Worm (Caenorhabditis elegans) whole organism, L4/young adult: Measurements from ENCODE around the gene cah-3.

Experiments used
- dao-5 ChIP-seq: sonication (generic microtip); optimal IDR thresholded peaks from 2 replicates; lab custom pipeline; 2016; ENCODE audit warnings: missing genotype, missing genetic modification characterization, moderate library complexity, missing compliant biosample characterization
- him-1 ChIP-seq: sonication (generic microtip); optimal IDR thresholded peaks from 2 replicates; lab custom pipeline; 2016; ENCODE audit warnings: missing genotype, missing genetic modification reagents, missing genetic modification characterization, missing compliant biosample characterization

ce11 chrX:16527815-16528214 is 40.5 kb downstream of the cah-3 start:
- TF ChIP-seq dao-5 = no peak
- no peak for TF ChIP-seq him-1
